Fruit fly (Drosophila melanogaster): Measurements from ENCODE around the gene CG15529.

DNA sequence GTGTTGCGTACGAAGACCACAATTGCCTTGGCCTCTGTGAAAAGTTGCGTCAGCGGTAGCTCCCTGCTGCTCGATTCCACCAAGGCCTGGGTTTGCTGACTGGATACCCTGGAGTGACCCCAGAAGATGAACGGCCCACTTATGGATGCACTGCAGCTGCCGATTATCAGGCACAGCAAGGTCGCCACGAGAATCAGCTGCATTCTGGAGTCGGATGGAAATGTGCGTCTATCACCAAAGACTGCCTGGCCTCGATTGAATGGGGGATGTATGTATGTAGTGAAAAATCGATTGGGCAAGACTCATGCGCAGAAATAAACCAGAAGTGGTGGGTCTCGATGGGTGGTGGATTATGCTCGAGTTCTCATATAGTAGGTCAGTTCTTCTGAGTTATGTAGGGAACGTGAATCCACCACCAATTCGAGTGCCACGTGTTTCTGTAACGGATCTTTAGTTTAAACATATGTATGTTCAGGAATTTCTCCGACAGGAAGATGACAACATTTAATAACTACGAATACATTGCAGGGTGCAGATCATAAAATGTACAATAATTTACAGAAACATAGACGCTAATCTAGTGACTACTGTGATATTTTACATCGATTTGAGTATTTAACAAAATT, 14.4 kb downstream of the CG15529 start, which contains the start of gene VhaAC45RP:
- TF ChIP-seq usp (GFP tag; optimal IDR thresholded peaks at IDR 0.05) = no peak
- no peak for TF ChIP-seq ey (GFP tag; optimal IDR thresholded peaks at IDR 0.05)
- TF ChIP-seq h (GFP tag; optimal IDR thresholded peaks at IDR 0.05) = no peak
- TF ChIP-seq brk (GFP tag; optimal IDR thresholded peaks at IDR 0.05) = no peak
- TF ChIP-seq Abd-B (GFP tag; optimal IDR thresholded peaks at IDR 0.05) = no peak
- TF ChIP-seq Myc (optimal IDR thresholded peaks at IDR 0.05) = no peak
